Worm (Caenorhabditis elegans) whole organism, L2 larva: ENCODE measurements around the gene ift-43.

Experiments
- C34F6.9 ChIP-seq: fragments of 150-350 bp; optimal IDR thresholded peaks from 2 replicates; lab custom pipeline; 2014; ENCODE audit warnings: missing biosample characterization, missing genetic modification characterization
- F13H6.1 ChIP-seq: sonication (generic microtip); optimal IDR thresholded peaks from 2 replicates; lab custom pipeline; 2016; ENCODE audit warnings: missing genetic modification characterization, missing compliant biosample characterization
- ZK546.5 ChIP-seq: sonication (generic microtip); optimal IDR thresholded peaks from 2 replicates; lab custom pipeline; 2017; ENCODE audit warnings: missing biosample characterization, missing genetic modification characterization
- aly-2 ChIP-seq: fragments of 150-350 bp; optimal IDR thresholded peaks from 2 replicates; lab custom pipeline; 2014; ENCODE audit warnings: missing biosample characterization, missing genetic modification characterization
- blmp-1 ChIP-seq: sonication (generic microtip); optimal IDR thresholded peaks from 2 replicates; lab custom pipeline; 2017; ENCODE audit warnings: missing genetic modification characterization, mild to moderate bottlenecking, missing compliant biosample characterization, antibody characterized with exemption, moderate library complexity; ENCODE audit not compliant: insufficient read depth
- ceh-16 ChIP-seq: fragments of 150-350 bp; optimal IDR thresholded peaks from 2 replicates; lab custom pipeline; 2014; ENCODE audit warnings: missing biosample characterization, missing genetic modification characterization
- ceh-82 ChIP-seq: fragments of 150-350 bp; optimal IDR thresholded peaks from 2 replicates; lab custom pipeline; 2014; ENCODE audit warnings: missing biosample characterization, missing genetic modification characterization
- crh-2 ChIP-seq: sonication (generic microtip); optimal IDR thresholded peaks from 2 replicates; lab custom pipeline; 2017; ENCODE audit warnings: missing biosample characterization, missing genetic modification characterization
- egl-27 ChIP-seq: sonication (generic microtip); optimal IDR thresholded peaks from 3 replicates; lab custom pipeline; 2017; ENCODE audit warnings: missing biosample characterization, missing genetic modification reagents, missing genetic modification characterization
- elt-3 ChIP-seq: sonication (generic microtip); optimal IDR thresholded peaks from 2 replicates; lab custom pipeline; 2017; ENCODE audit warnings: missing biosample characterization, missing genetic modification characterization
- fos-1 ChIP-seq: fragments of 150-350 bp; optimal IDR thresholded peaks from 2 replicates; lab custom pipeline; 2014; ENCODE audit warnings: missing biosample characterization, missing genetic modification characterization
- gmeb-1 ChIP-seq: fragments of 150-350 bp; optimal IDR thresholded peaks from 2 replicates; lab custom pipeline; 2014; ENCODE audit warnings: missing biosample characterization, missing genetic modification characterization
- lin-11 ChIP-seq: fragments of 150-350 bp; sonication (generic microtip); optimal IDR thresholded peaks from 2 replicates; lab custom pipeline; 2014; ENCODE audit warnings: missing biosample characterization, missing genetic modification characterization, inconsistent platforms, mixed read lengths
- lin-13 ChIP-seq: fragments of 150-350 bp; optimal IDR thresholded peaks from 2 replicates; lab custom pipeline; 2014; ENCODE audit warnings: missing biosample characterization, missing genetic modification reagents, missing genetic modification characterization
- lsy-2 ChIP-seq, 2 experiments: fragments of 150-350 bp in 1 of 2; sonication (generic microtip) in 1 of 2; optimal IDR thresholded peaks; 2 replicates each; lab custom pipeline; 2014 to 2017; ENCODE audit warnings: missing biosample characterization in 2 of 2, missing genetic modification characterization in 2 of 2
- mab-5 ChIP-seq: fragments of 150-350 bp; optimal IDR thresholded peaks from 2 replicates; lab custom pipeline; 2014; ENCODE audit warnings: missing biosample characterization, missing genetic modification characterization
- mbf-1 ChIP-seq: sonication (generic microtip); optimal IDR thresholded peaks from 2 replicates; lab custom pipeline; 2017; ENCODE audit warnings: missing biosample characterization, missing genetic modification characterization
- nhr-10 ChIP-seq: sonication (generic microtip); optimal IDR thresholded peaks from 2 replicates; lab custom pipeline; 2017; ENCODE audit warnings: missing biosample characterization, missing genetic modification characterization
- nhr-11 ChIP-seq: fragments of 150-350 bp; optimal IDR thresholded peaks from 2 replicates; lab custom pipeline; 2014; ENCODE audit warnings: missing biosample characterization, missing genetic modification characterization
- nhr-12 ChIP-seq: fragments of 150-350 bp; optimal IDR thresholded peaks from 2 replicates; lab custom pipeline; 2014; ENCODE audit warnings: missing biosample characterization, missing genetic modification characterization
- nhr-129 ChIP-seq: fragments of 150-350 bp; optimal IDR thresholded peaks from 2 replicates; lab custom pipeline; 2014; ENCODE audit warnings: missing biosample characterization, missing genetic modification characterization
- nhr-21 ChIP-seq: fragments of 150-350 bp; optimal IDR thresholded peaks from 2 replicates; lab custom pipeline; 2014; ENCODE audit warnings: missing biosample characterization, missing genetic modification characterization
- nhr-23 ChIP-seq: fragments of 150-350 bp; optimal IDR thresholded peaks from 2 replicates; lab custom pipeline; 2014; ENCODE audit warnings: missing biosample characterization, missing genetic modification reagents, missing genetic modification characterization
- nhr-237 ChIP-seq: fragments of 150-350 bp; optimal IDR thresholded peaks from 2 replicates; lab custom pipeline; 2014; ENCODE audit warnings: missing biosample characterization, missing genetic modification characterization
- nhr-25 ChIP-seq: fragments of 150-350 bp; sonication (generic microtip); optimal IDR thresholded peaks from 3 replicates; lab custom pipeline; 2014; ENCODE audit warnings: missing biosample characterization, missing genetic modification characterization
- nhr-77 ChIP-seq: fragments of 150-350 bp; optimal IDR thresholded peaks from 2 replicates; lab custom pipeline; 2014; ENCODE audit warnings: missing biosample characterization, missing genetic modification characterization
- peb-1 ChIP-seq: fragments of 150-350 bp; optimal IDR thresholded peaks from 2 replicates; lab custom pipeline; 2014; ENCODE audit warnings: missing biosample characterization, missing genetic modification characterization
- sma-3 ChIP-seq: sonication (generic microtip); optimal IDR thresholded peaks from 2 replicates; lab custom pipeline; 2016; ENCODE audit warnings: missing genetic modification reagents, missing genetic modification characterization, missing compliant biosample characterization
- sma-9 ChIP-seq, 2 experiments: fragments of 150-350 bp in 1 of 2; sonication (generic microtip) in 1 of 2; optimal IDR thresholded peaks; 2 replicates each; lab custom pipeline; 2014 to 2016; ENCODE audit warnings: missing genetic modification characterization in 2 of 2, mild to moderate bottlenecking in 1 of 2, missing biosample characterization in 1 of 2, missing compliant biosample characterization in 1 of 2, missing genetic modification reagents in 1 of 2, moderate library complexity in 1 of 2
- snpc-4 ChIP-seq: fragments of 150-350 bp; optimal IDR thresholded peaks from 2 replicates; lab custom pipeline; 2014; ENCODE audit warnings: missing biosample characterization, missing genetic modification characterization
- unc-39 ChIP-seq: fragments of 150-350 bp; optimal IDR thresholded peaks from 2 replicates; lab custom pipeline; 2014; ENCODE audit warnings: missing biosample characterization, missing genetic modification characterization
- unc-55 ChIP-seq: fragments of 150-350 bp; sonication (generic microtip); optimal IDR thresholded peaks from 3 replicates; lab custom pipeline; 2014; ENCODE audit warnings: missing biosample characterization, missing genetic modification reagents, missing genetic modification characterization
- unc-62 ChIP-seq: fragments of 150-350 bp; optimal IDR thresholded peaks from 2 replicates; lab custom pipeline; 2014; ENCODE audit warnings: missing biosample characterization, missing genetic modification reagents, missing genetic modification characterization
- zag-1 ChIP-seq: fragments of 150-350 bp; optimal IDR thresholded peaks from 2 replicates; lab custom pipeline; 2014; ENCODE audit warnings: missing biosample characterization, missing genetic modification characterization
- ztf-1 ChIP-seq: fragments of 200-800 bp; sonication (Bioruptor generic); conservative IDR thresholded peaks from 2 replicates; pipeline ENCODE4 v1.3.6; 2022; ENCODE audit warnings: missing genetic modification characterization, missing compliant biosample characterization
- ztf-11 ChIP-seq: sonication (generic microtip); optimal IDR thresholded peaks from 2 replicates; lab custom pipeline; 2017; ENCODE audit warnings: missing biosample characterization, missing genetic modification characterization
- ztf-4 ChIP-seq: fragments of 150-350 bp; optimal IDR thresholded peaks from 2 replicates; lab custom pipeline; 2014; ENCODE audit warnings: missing biosample characterization, missing genetic modification characterization

Gene ift-43

ce11 chrII:5698869-5699268 is 38.3 kb upstream of the ift-43 start, which contains the start of the genes C25H3.10 and C25H3.1:
C25H3.10 (minus strand) TSS chrII:5698969.
C25H3.1 (plus strand) TSS chrII:5699071.
- TF ChIP-seq snpc-4 (tag; lab: Kevin White, UChicago) (peak; percentile 6), nhr-77 (no peak)

ce11 chrII:5698254-5698653 is 37.7 kb upstream of the ift-43 start:
- TF ChIP-seq C34F6.9 (peak; percentile 43), ceh-16 (tag; lab: Kevin White, UChicago) (no peak), gmeb-1 (tag; lab: Kevin White, UChicago) (peak; percentile 60), nhr-129 (tag; lab: Kevin White, UChicago) (peak; percentile 86), nhr-23 (tag; lab: Kevin White, UChicago) (no peak), nhr-21 (tag; lab: Kevin White, UChicago) (peak; percentile 35), ZK546.5 (no peak), snpc-4 (tag; lab: Kevin White, UChicago) (peak; percentile 59), ceh-82 (tag; lab: Kevin White, UChicago) (no peak), elt-3 (no peak), lin-13 (no peak), sma-9 (GFP tag; optimal IDR thresholded peaks at IDR 0.05; lab: Kevin White, UChicago) (peak; percentile 80), sma-9 (tag; optimal IDR thresholded peaks at IDR 0.05; lab: Kevin White, UChicago) (no peak), sma-3 (GFP tag; lab: Kevin White, UChicago) (peak; percentile 27), F13H6.1 (tag; lab: Kevin White, UChicago) (peak; percentile 10), egl-27 (tag; lab: Kevin White, UChicago) (no peak), nhr-237 (tag; lab: Kevin White, UChicago) (no peak), aly-2 (no peak), zag-1 (no peak), fos-1 (tag; lab: Kevin White, UChicago) (peak; percentile 32), crh-2 (tag; lab: Kevin White, UChicago) (peak; percentile 49), lsy-2 (tag; optimal IDR thresholded peaks at IDR 0.05; lab: Kevin White, UChicago) (peak in 1 of 2 experiments; percentile 44), ztf-4 (tag; lab: Kevin White, UChicago) (peak; percentile 34), ztf-11 (tag; lab: Kevin White, UChicago) (no peak), mbf-1 (no peak)

ce11 chrII:5697338-5697737 is 36.8 kb upstream of the ift-43 start:
- TF ChIP-seq unc-62 (GFP tag; lab: Kevin White, UChicago), result no peak
- no peak for TF ChIP-seq nhr-10 (tag; lab: Kevin White, UChicago)
- TF ChIP-seq nhr-12 (tag; lab: Kevin White, UChicago), result no peak
- TF ChIP-seq zag-1, result no peak
- no peak for TF ChIP-seq ztf-1
- no peak for TF ChIP-seq unc-39 (tag; lab: Kevin White, UChicago)
- TF ChIP-seq blmp-1 (tag; lab: Kevin White, UChicago), result no peak
- TF ChIP-seq lin-13, result no peak
- no peak for TF ChIP-seq unc-55 (GFP tag; lab: Kevin White, UChicago)

ce11 chrII:5696218-5696617 is 35.6 kb upstream of the ift-43 start:
- TF ChIP-seq snpc-4 (tag; lab: Kevin White, UChicago), result no peak
- no peak for TF ChIP-seq nhr-21 (tag; lab: Kevin White, UChicago)
- no peak for TF ChIP-seq lin-11 (tag; lab: Kevin White, UChicago)
- no peak for TF ChIP-seq crh-2 (tag; lab: Kevin White, UChicago)
- TF ChIP-seq gmeb-1 (tag; lab: Kevin White, UChicago), result no peak
- no peak for TF ChIP-seq fos-1 (tag; lab: Kevin White, UChicago)
- no peak for TF ChIP-seq nhr-11 (tag; lab: Kevin White, UChicago)
- no peak for TF ChIP-seq unc-39 (tag; lab: Kevin White, UChicago)
- TF ChIP-seq peb-1, result no peak
- no peak for TF ChIP-seq sma-3 (GFP tag; lab: Kevin White, UChicago)
- TF ChIP-seq ZK546.5, result no peak

- TF ChIP-seq ZK546.5 (no peak), peb-1 (no peak), lin-13 (no peak), crh-2 (tag; lab: Kevin White, UChicago) (no peak), mab-5 (tag; lab: Kevin White, UChicago) (no peak), nhr-23 (tag; lab: Kevin White, UChicago) (no peak), ceh-82 (tag; lab: Kevin White, UChicago) (no peak), nhr-25 (tag; lab: Kevin White, UChicago) (no peak)
Measured at ce11 chrII:5694798-5695197, 34.2 kb upstream of the ift-43 start, which contains the start of gene C25H3.14. C25H3.14 (plus strand) TSS chrII:5695098.
